Worm (Caenorhabditis elegans) whole organism, L2 larva: Measurements from ENCODE around the gene gst-31.

Source experiments
- C34F6.9 ChIP-seq: fragments of 150-350 bp; optimal IDR thresholded peaks from 2 replicates; lab custom pipeline; 2014; ENCODE audit warnings: missing biosample characterization, missing genetic modification characterization
- F13H6.1 ChIP-seq: sonication (generic microtip); optimal IDR thresholded peaks from 2 replicates; lab custom pipeline; 2016; ENCODE audit warnings: missing genetic modification characterization, missing compliant biosample characterization
- R02D3.7 ChIP-seq: fragments of 150-350 bp; optimal IDR thresholded peaks from 2 replicates; lab custom pipeline; 2014; ENCODE audit warnings: missing biosample characterization, missing genetic modification characterization
- Y55F3AM.14 ChIP-seq: fragments of 200-800 bp; sonication (Bioruptor generic); optimal IDR thresholded peaks from 2 replicates; lab custom pipeline; 2018; ENCODE audit warnings: mild to moderate bottlenecking, missing genetic modification characterization, missing compliant biosample characterization
- ZK546.5 ChIP-seq: sonication (generic microtip); optimal IDR thresholded peaks from 2 replicates; lab custom pipeline; 2017; ENCODE audit warnings: missing biosample characterization, missing genetic modification characterization
- alr-1 ChIP-seq: fragments of 150-350 bp; optimal IDR thresholded peaks from 2 replicates; lab custom pipeline; 2014; ENCODE audit warnings: missing biosample characterization, missing genetic modification characterization
- aly-2 ChIP-seq: fragments of 150-350 bp; optimal IDR thresholded peaks from 2 replicates; lab custom pipeline; 2014; ENCODE audit warnings: missing biosample characterization, missing genetic modification characterization
- ama-1 ChIP-seq: fragments of 150-350 bp; optimal IDR thresholded peaks from 2 replicates; lab custom pipeline; 2018; ENCODE audit warnings: inconsistent platforms
- blmp-1 ChIP-seq: sonication (generic microtip); optimal IDR thresholded peaks from 2 replicates; lab custom pipeline; 2017; ENCODE audit warnings: missing genetic modification characterization, mild to moderate bottlenecking, missing compliant biosample characterization, antibody characterized with exemption, moderate library complexity; ENCODE audit not compliant: insufficient read depth
- ceh-16 ChIP-seq: fragments of 150-350 bp; optimal IDR thresholded peaks from 2 replicates; lab custom pipeline; 2014; ENCODE audit warnings: missing biosample characterization, missing genetic modification characterization
- ceh-82 ChIP-seq: fragments of 150-350 bp; optimal IDR thresholded peaks from 2 replicates; lab custom pipeline; 2014; ENCODE audit warnings: missing biosample characterization, missing genetic modification characterization
- crh-2 ChIP-seq: sonication (generic microtip); optimal IDR thresholded peaks from 2 replicates; lab custom pipeline; 2017; ENCODE audit warnings: missing biosample characterization, missing genetic modification characterization
- dmd-4 ChIP-seq: sonication (generic microtip); optimal IDR thresholded peaks from 2 replicates; lab custom pipeline; 2017; ENCODE audit warnings: missing biosample characterization, missing genetic modification characterization
- egl-27 ChIP-seq: sonication (generic microtip); optimal IDR thresholded peaks from 3 replicates; lab custom pipeline; 2017; ENCODE audit warnings: missing biosample characterization, missing genetic modification reagents, missing genetic modification characterization
- elt-1 ChIP-seq: fragments of 150-350 bp; optimal IDR thresholded peaks from 2 replicates; lab custom pipeline; 2014; ENCODE audit warnings: missing biosample characterization, missing genetic modification characterization
- elt-3 ChIP-seq: sonication (generic microtip); optimal IDR thresholded peaks from 2 replicates; lab custom pipeline; 2017; ENCODE audit warnings: missing biosample characterization, missing genetic modification characterization
- fos-1 ChIP-seq: fragments of 150-350 bp; optimal IDR thresholded peaks from 2 replicates; lab custom pipeline; 2014; ENCODE audit warnings: missing biosample characterization, missing genetic modification characterization
- gmeb-1 ChIP-seq: fragments of 150-350 bp; optimal IDR thresholded peaks from 2 replicates; lab custom pipeline; 2014; ENCODE audit warnings: missing biosample characterization, missing genetic modification characterization
- lin-11 ChIP-seq: fragments of 150-350 bp; sonication (generic microtip); optimal IDR thresholded peaks from 2 replicates; lab custom pipeline; 2014; ENCODE audit warnings: missing biosample characterization, missing genetic modification characterization, inconsistent platforms, mixed read lengths
- lin-13 ChIP-seq: fragments of 150-350 bp; optimal IDR thresholded peaks from 2 replicates; lab custom pipeline; 2014; ENCODE audit warnings: missing biosample characterization, missing genetic modification reagents, missing genetic modification characterization
- lin-39 ChIP-seq: fragments of 150-350 bp; optimal IDR thresholded peaks from 2 replicates; lab custom pipeline; 2014; ENCODE audit warnings: missing biosample characterization, missing genetic modification reagents, missing genetic modification characterization
- lsy-2 ChIP-seq, 2 experiments: fragments of 150-350 bp in 1 of 2; sonication (generic microtip) in 1 of 2; optimal IDR thresholded peaks; 2 replicates each; lab custom pipeline; 2014 to 2017; ENCODE audit warnings: missing biosample characterization in 2 of 2, missing genetic modification characterization in 2 of 2
- mab-5 ChIP-seq: fragments of 150-350 bp; optimal IDR thresholded peaks from 2 replicates; lab custom pipeline; 2014; ENCODE audit warnings: missing biosample characterization, missing genetic modification characterization
- mbf-1 ChIP-seq: sonication (generic microtip); optimal IDR thresholded peaks from 2 replicates; lab custom pipeline; 2017; ENCODE audit warnings: missing biosample characterization, missing genetic modification characterization
- mdl-1 ChIP-seq, 2 experiments: fragments of 150-350 bp in 1 of 2; sonication (generic microtip) in 1 of 2; optimal IDR thresholded peaks; 2 replicates each; lab custom pipeline; 2017; ENCODE audit warnings: missing biosample characterization in 2 of 2, missing genetic modification characterization in 2 of 2
- nhr-11 ChIP-seq: fragments of 150-350 bp; optimal IDR thresholded peaks from 2 replicates; lab custom pipeline; 2014; ENCODE audit warnings: missing biosample characterization, missing genetic modification characterization
- nhr-12 ChIP-seq: fragments of 150-350 bp; optimal IDR thresholded peaks from 2 replicates; lab custom pipeline; 2014; ENCODE audit warnings: missing biosample characterization, missing genetic modification characterization
- nhr-129 ChIP-seq: fragments of 150-350 bp; optimal IDR thresholded peaks from 2 replicates; lab custom pipeline; 2014; ENCODE audit warnings: missing biosample characterization, missing genetic modification characterization
- nhr-21 ChIP-seq: fragments of 150-350 bp; optimal IDR thresholded peaks from 2 replicates; lab custom pipeline; 2014; ENCODE audit warnings: missing biosample characterization, missing genetic modification characterization
- nhr-23 ChIP-seq: fragments of 150-350 bp; optimal IDR thresholded peaks from 2 replicates; lab custom pipeline; 2014; ENCODE audit warnings: missing biosample characterization, missing genetic modification reagents, missing genetic modification characterization
- nhr-237 ChIP-seq: fragments of 150-350 bp; optimal IDR thresholded peaks from 2 replicates; lab custom pipeline; 2014; ENCODE audit warnings: missing biosample characterization, missing genetic modification characterization
- nhr-25 ChIP-seq: fragments of 150-350 bp; sonication (generic microtip); optimal IDR thresholded peaks from 3 replicates; lab custom pipeline; 2014; ENCODE audit warnings: missing biosample characterization, missing genetic modification characterization
- nhr-6 ChIP-seq: fragments of 150-350 bp; optimal IDR thresholded peaks from 2 replicates; lab custom pipeline; 2014; ENCODE audit warnings: missing biosample characterization, missing genetic modification characterization
- nhr-77 ChIP-seq: fragments of 150-350 bp; optimal IDR thresholded peaks from 2 replicates; lab custom pipeline; 2014; ENCODE audit warnings: missing biosample characterization, missing genetic modification characterization
- peb-1 ChIP-seq: fragments of 150-350 bp; optimal IDR thresholded peaks from 2 replicates; lab custom pipeline; 2014; ENCODE audit warnings: missing biosample characterization, missing genetic modification characterization
- sem-4 ChIP-seq: fragments of 150-350 bp; optimal IDR thresholded peaks from 2 replicates; lab custom pipeline; 2014; ENCODE audit warnings: missing biosample characterization, missing genetic modification reagents, missing genetic modification characterization
- skn-1 ChIP-seq: sonication (generic microtip); optimal IDR thresholded peaks from 2 replicates; lab custom pipeline; 2017; ENCODE audit warnings: missing biosample characterization, missing genetic modification characterization
- sma-9 ChIP-seq, 2 experiments: fragments of 150-350 bp in 1 of 2; sonication (generic microtip) in 1 of 2; optimal IDR thresholded peaks; 2 replicates each; lab custom pipeline; 2014 to 2016; ENCODE audit warnings: missing genetic modification characterization in 2 of 2, mild to moderate bottlenecking in 1 of 2, missing biosample characterization in 1 of 2, missing compliant biosample characterization in 1 of 2, missing genetic modification reagents in 1 of 2, moderate library complexity in 1 of 2
- snpc-4 ChIP-seq: fragments of 150-350 bp; optimal IDR thresholded peaks from 2 replicates; lab custom pipeline; 2014; ENCODE audit warnings: missing biosample characterization, missing genetic modification characterization
- unc-39 ChIP-seq: fragments of 150-350 bp; optimal IDR thresholded peaks from 2 replicates; lab custom pipeline; 2014; ENCODE audit warnings: missing biosample characterization, missing genetic modification characterization
- zag-1 ChIP-seq: fragments of 150-350 bp; optimal IDR thresholded peaks from 2 replicates; lab custom pipeline; 2014; ENCODE audit warnings: missing biosample characterization, missing genetic modification characterization
- ztf-1 ChIP-seq: fragments of 200-800 bp; sonication (Bioruptor generic); conservative IDR thresholded peaks from 2 replicates; pipeline ENCODE4 v1.3.6; 2022; ENCODE audit warnings: missing genetic modification characterization, missing compliant biosample characterization
- ztf-4 ChIP-seq: fragments of 150-350 bp; optimal IDR thresholded peaks from 2 replicates; lab custom pipeline; 2014; ENCODE audit warnings: missing biosample characterization, missing genetic modification characterization

Gene gst-31

ce11 chrII:15208874-15209273 lies 34.1 kb upstream of the gst-31 start:
- TF ChIP-seq aly-2 (tag; lab: Kevin White, UChicago) (no peak), lin-13 (no peak), peb-1 (tag; lab: Kevin White, UChicago) (no peak), ZK546.5 (tag; lab: Kevin White, UChicago) (no peak), elt-1 (tag; lab: Kevin White, UChicago) (no peak), crh-2 (no peak), zag-1 (tag; lab: Kevin White, UChicago) (no peak), mab-5 (no peak), unc-39 (tag; lab: Kevin White, UChicago) (no peak), snpc-4 (tag; lab: Kevin White, UChicago) (no peak), lin-11 (no peak), elt-3 (no peak), Y55F3AM.14 (no peak), ceh-82 (tag; lab: Kevin White, UChicago) (no peak), C34F6.9 (no peak), ztf-1 (no peak), nhr-77 (tag; lab: Kevin White, UChicago) (no peak), dmd-4 (tag; lab: Kevin White, UChicago) (no peak)

DNA sequence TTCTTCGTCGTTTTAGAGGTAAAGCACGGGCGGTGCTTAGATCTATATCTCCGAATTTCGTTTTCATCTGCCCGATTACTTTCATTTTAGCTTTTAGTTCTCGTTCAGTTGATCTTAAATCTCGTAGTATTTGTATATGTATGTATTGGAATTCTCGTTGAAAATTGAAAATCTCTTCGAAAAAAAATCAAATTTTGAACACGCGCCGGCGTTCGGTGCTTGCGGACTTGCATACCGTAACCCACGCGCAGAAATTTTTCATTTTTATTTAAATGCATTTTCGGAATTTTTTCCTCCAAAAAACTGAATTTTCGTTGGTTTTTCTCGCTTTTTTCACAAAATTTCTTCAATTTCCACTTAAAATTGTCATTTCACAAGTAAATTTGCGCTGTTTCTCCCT lies 33.4 kb upstream of the gst-31 start:
- TF ChIP-seq sem-4 (tag; lab: Kevin White, UChicago) (no peak), nhr-23 (tag; lab: Kevin White, UChicago) (no peak), alr-1 (tag; lab: Kevin White, UChicago) (no peak), lin-39 (no peak), snpc-4 (tag; lab: Kevin White, UChicago) (no peak), ama-1 (lab: Kevin White, UChicago) (peak; percentile 2), F13H6.1 (tag; lab: Kevin White, UChicago) (no peak), ztf-1 (no peak), Y55F3AM.14 (no peak), lin-11 (no peak), nhr-77 (tag; lab: Kevin White, UChicago) (no peak), lsy-2 (tag; optimal IDR thresholded peaks at IDR 0.05; lab: Kevin White, UChicago) (peak; percentile 53 to 91), lin-13 (no peak), nhr-12 (tag; lab: Kevin White, UChicago) (no peak), dmd-4 (tag; lab: Kevin White, UChicago) (no peak), crh-2 (no peak), zag-1 (tag; lab: Kevin White, UChicago) (no peak), ztf-4 (tag; lab: Kevin White, UChicago) (no peak), skn-1 (tag; lab: Kevin White, UChicago) (no peak), gmeb-1 (peak; percentile 32)

DNA sequence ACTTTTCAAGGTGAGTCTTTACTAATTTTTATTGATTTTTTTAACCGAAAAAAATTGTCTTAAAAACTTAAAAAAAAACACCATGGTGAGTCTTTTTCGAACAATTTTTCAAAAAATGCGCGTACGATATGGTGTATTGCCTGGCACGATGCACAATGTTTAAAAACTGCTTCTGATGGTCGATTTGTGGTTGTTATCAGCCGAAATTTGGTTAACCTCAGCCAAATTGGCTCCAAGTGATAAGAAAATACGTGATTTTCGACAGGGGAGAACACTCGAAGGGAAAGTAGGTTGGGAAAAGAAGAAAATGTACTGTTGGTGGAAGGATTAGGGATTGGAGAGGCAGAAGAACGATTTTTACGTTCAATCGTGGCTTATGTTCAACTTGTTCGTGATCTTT lies 32.8 kb upstream of the gst-31 start:
- TF ChIP-seq sma-9 (GFP tag; optimal IDR thresholded peaks at IDR 0.05; lab: Kevin White, UChicago) (peak; percentile 31), sma-9 (tag; optimal IDR thresholded peaks at IDR 0.05; lab: Kevin White, UChicago) (no peak), elt-1 (tag; lab: Kevin White, UChicago) (no peak), fos-1 (tag; lab: Kevin White, UChicago) (peak; percentile 38)

DNA sequence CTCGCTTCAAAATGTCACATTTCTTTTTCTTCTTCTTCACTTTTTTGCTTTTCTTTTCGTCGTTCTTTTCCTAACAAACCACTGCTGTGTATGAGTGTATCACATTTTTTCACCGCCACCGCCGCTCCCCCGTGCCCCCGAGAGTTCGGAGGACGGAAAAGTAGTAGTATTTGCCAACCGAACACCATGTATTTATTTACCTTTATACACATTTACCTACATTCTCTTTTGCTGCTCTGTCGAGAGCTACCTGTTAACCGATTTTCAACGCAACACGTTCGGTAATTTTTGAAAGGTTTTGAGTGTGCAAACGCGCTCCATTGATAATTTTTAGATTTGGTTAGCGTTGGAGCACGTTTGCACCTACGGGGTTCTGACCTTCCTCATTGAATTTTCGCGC lies 31.5 kb upstream of the gst-31 start:
- peak; percentile 0 for TF ChIP-seq F13H6.1 (tag; lab: Kevin White, UChicago)
- TF ChIP-seq ZK546.5 (tag; lab: Kevin White, UChicago) = no peak
- no peak for TF ChIP-seq nhr-237
- TF ChIP-seq mbf-1 (tag; lab: Kevin White, UChicago) = no peak

DNA sequence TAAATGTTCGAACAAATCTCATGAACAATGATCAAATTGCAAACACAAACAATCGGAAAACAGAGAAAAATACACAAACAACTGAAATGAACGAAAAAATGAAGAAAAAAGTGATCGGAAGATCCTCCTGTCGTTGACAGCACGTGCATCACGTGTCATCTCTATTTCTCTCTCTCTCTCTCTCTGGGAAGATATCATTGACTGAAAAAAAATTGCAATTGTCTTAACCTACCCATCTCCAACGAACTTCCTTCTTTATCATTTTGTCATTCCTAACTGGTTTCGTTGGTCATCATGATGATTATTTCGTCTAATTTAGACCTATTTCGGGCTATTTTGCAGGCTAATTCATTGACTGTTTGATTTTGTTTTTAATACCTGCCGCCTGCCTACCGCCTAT lies 30.6 kb upstream of the gst-31 start:
- TF ChIP-seq ztf-1 (no peak), egl-27 (tag; lab: Kevin White, UChicago) (peak; percentile 5), lin-39 (no peak), mbf-1 (tag; lab: Kevin White, UChicago) (no peak), crh-2 (peak; percentile 72), blmp-1 (tag; lab: Kevin White, UChicago) (peak; percentile 67), dmd-4 (tag; lab: Kevin White, UChicago) (no peak), nhr-6 (peak; percentile 7), nhr-129 (tag; lab: Kevin White, UChicago) (peak; percentile 58), ceh-82 (tag; lab: Kevin White, UChicago) (no peak), nhr-23 (tag; lab: Kevin White, UChicago) (no peak), R02D3.7 (tag; lab: Kevin White, UChicago) (no peak), lin-13 (peak; percentile 23), nhr-237 (no peak), sma-9 (GFP tag; optimal IDR thresholded peaks at IDR 0.05; lab: Kevin White, UChicago) (peak; percentile 93), sma-9 (tag; optimal IDR thresholded peaks at IDR 0.05; lab: Kevin White, UChicago) (no peak), nhr-11 (no peak), nhr-21 (tag; lab: Kevin White, UChicago) (peak; percentile 44), mdl-1 (tag; optimal IDR thresholded peaks at IDR 0.05; lab: Kevin White, UChicago) (peak; percentile 0 to 62), skn-1 (tag; lab: Kevin White, UChicago) (no peak), elt-3 (no peak), ceh-16 (tag; lab: Kevin White, UChicago) (no peak), F13H6.1 (tag; lab: Kevin White, UChicago) (peak; percentile 18), nhr-25 (tag; lab: Kevin White, UChicago) (peak; percentile 71), fos-1 (tag; lab: Kevin White, UChicago) (peak; percentile 31), C34F6.9 (peak; percentile 38), Y55F3AM.14 (no peak), lin-11 (no peak), lsy-2 (tag; optimal IDR thresholded peaks at IDR 0.05; lab: Kevin White, UChicago) (peak in 1 of 2 experiments; percentile 56)
